Fruit fly (Drosophila melanogaster) whole organism, embryonic: ENCODE measurements around the gene Rbcn-3B.

ENCODE experiments used
- Asciz ChIP-seq: fragments of 200-800 bp; sonication (Bioruptor generic); optimal IDR thresholded peaks from 2 replicates; lab custom pipeline; 2017; ENCODE audit warnings: missing biosample characterization, mild to moderate bottlenecking, missing genetic modification characterization, missing genetic modification reagents
- Atf-2 ChIP-seq: fragments of 200-800 bp; sonication (Bioruptor generic); optimal IDR thresholded peaks from 2 replicates; lab custom pipeline; 2016; ENCODE audit warnings: missing biosample characterization, missing genetic modification characterization
- Bdp1 ChIP-seq: fragments of 200-800 bp; sonication (Bioruptor generic); optimal IDR thresholded peaks from 3 replicates; lab custom pipeline; 2016; ENCODE audit warnings: missing biosample characterization, missing genetic modification characterization
- Bgb ChIP-seq: fragments of 200-800 bp; sonication (Bioruptor generic); IDR thresholded peaks from 2 replicates; pipeline ENCODE4 v1.3.6; 2022; ENCODE audit warnings: missing biosample characterization, missing genetic modification characterization; ENCODE audit not compliant: partially characterized antibody
- CG1024 ChIP-seq: fragments of 200-800 bp; sonication (Bioruptor generic); IDR thresholded peaks from 2 replicates; pipeline ENCODE4 v1.3.6; 2022; ENCODE audit warnings: missing biosample characterization, missing genetic modification characterization
- CG10654 ChIP-seq: fragments of 200-800 bp; sonication (Bioruptor generic); optimal IDR thresholded peaks from 2 replicates; lab custom pipeline; 2016; ENCODE audit warnings: missing biosample characterization, missing genetic modification characterization
- CG11093 ChIP-seq: fragments of 200-800 bp; sonication (Bioruptor generic); IDR thresholded peaks from 3 replicates; pipeline ENCODE4 v1.3.6; 2022; ENCODE audit warnings: missing biosample characterization, missing genetic modification characterization
- CG11560 ChIP-seq: fragments of 200-800 bp; sonication (Bioruptor generic); IDR thresholded peaks from 3 replicates; pipeline ENCODE4 v1.3.6; 2022; ENCODE audit warnings: missing biosample characterization, missing genetic modification characterization
- CG1233 ChIP-seq: fragments of 200-800 bp; sonication (Bioruptor generic); optimal IDR thresholded peaks from 4 replicates; lab custom pipeline; 2018; ENCODE audit warnings: missing biosample characterization, mild to moderate bottlenecking, missing genetic modification characterization
- CG15269 ChIP-seq: fragments of 200-800 bp; sonication (Bioruptor generic); optimal IDR thresholded peaks from 2 replicates; lab custom pipeline; 2018; ENCODE audit warnings: missing biosample characterization, mild to moderate bottlenecking, missing genetic modification characterization, moderate library complexity
- CG15479 ChIP-seq: fragments of 200-800 bp; sonication (Bioruptor generic); optimal IDR thresholded peaks from 3 replicates; lab custom pipeline; 2019; ENCODE audit warnings: missing biosample characterization, mild to moderate bottlenecking, missing genetic modification characterization, moderate library complexity
- CG1792 ChIP-seq: fragments of 200-800 bp; sonication (Bioruptor generic); optimal IDR thresholded peaks from 2 replicates; lab custom pipeline; 2016; ENCODE audit warnings: missing biosample characterization, missing genetic modification characterization
- CG1832 ChIP-seq: fragments of 200-800 bp; sonication (Bioruptor generic); optimal IDR thresholded peaks from 2 replicates; lab custom pipeline; 2017; ENCODE audit warnings: missing biosample characterization, mild to moderate bottlenecking, missing genetic modification characterization, inconsistent platforms
- CG18619 ChIP-seq: fragments of 200-800 bp; sonication (Bioruptor generic); optimal IDR thresholded peaks from 3 replicates; lab custom pipeline; 2017; ENCODE audit warnings: missing biosample characterization, mild to moderate bottlenecking, missing genetic modification characterization
- CG2889 ChIP-seq: fragments of 200-800 bp; sonication (Bioruptor generic); IDR thresholded peaks from 3 replicates; pipeline ENCODE4 v1.3.6; 2022; ENCODE audit warnings: missing biosample characterization, missing genetic modification characterization
- CG30431 ChIP-seq: fragments of 200-800 bp; sonication (Bioruptor generic); optimal IDR thresholded peaks from 2 replicates; lab custom pipeline; 2017; ENCODE audit warnings: missing biosample characterization, missing genetic modification characterization
- CG4404 ChIP-seq: fragments of 200-800 bp; sonication (Bioruptor generic); IDR thresholded peaks from 2 replicates; pipeline ENCODE4 v1.3.6; 2022; ENCODE audit warnings: missing biosample characterization, missing genetic modification characterization
- CG4424 ChIP-seq: fragments of 200-800 bp; sonication (Bioruptor generic); optimal IDR thresholded peaks from 3 replicates; lab custom pipeline; 2016; ENCODE audit warnings: missing biosample characterization, missing genetic modification characterization
- CG6175 ChIP-seq: fragments of 200-800 bp; sonication (Bioruptor generic); IDR thresholded peaks from 3 replicates; pipeline ENCODE4 v1.3.6; 2022; ENCODE audit warnings: missing biosample characterization, missing genetic modification characterization
- CG6813 ChIP-seq: fragments of 200-800 bp; sonication (Bioruptor generic); optimal IDR thresholded peaks from 2 replicates; lab custom pipeline; 2017; ENCODE audit warnings: missing biosample characterization, missing genetic modification characterization, mild to moderate bottlenecking, moderate library complexity, missing genetic modification reagents
- CG8281 ChIP-seq: fragments of 200-800 bp; sonication (Bioruptor generic); optimal IDR thresholded peaks from 2 replicates; lab custom pipeline; 2018; ENCODE audit warnings: missing biosample characterization, mild to moderate bottlenecking, missing genetic modification characterization, moderate library complexity
- CTCF ChIP-seq: fragments of 200-800 bp; sonication (Bioruptor generic); optimal IDR thresholded peaks from 2 replicates; lab custom pipeline; 2017; ENCODE audit warnings: missing biosample characterization, mild to moderate bottlenecking, missing genetic modification characterization, moderate library complexity
- CoRest ChIP-seq: fragments of 200-800 bp; sonication (Bioruptor generic); optimal IDR thresholded peaks from 3 replicates; lab custom pipeline; 2018; ENCODE audit warnings: missing biosample characterization, mild to moderate bottlenecking, missing genetic modification characterization, moderate library complexity
- HHEX ChIP-seq: fragments of 200-800 bp; sonication (Bioruptor generic); optimal IDR thresholded peaks from 3 replicates; lab custom pipeline; 2017; ENCODE audit warnings: missing biosample characterization, mild to moderate bottlenecking, missing genetic modification characterization, missing genetic modification reagents
- HmgZ ChIP-seq: fragments of 200-800 bp; sonication (Bioruptor generic); optimal IDR thresholded peaks from 2 replicates; lab custom pipeline; 2018; ENCODE audit warnings: missing biosample characterization, mild to moderate bottlenecking, missing genetic modification characterization
- Mrtf ChIP-seq: fragments of 200-800 bp; sonication (Bioruptor generic); IDR thresholded peaks from 3 replicates; pipeline ENCODE4 v1.3.6; 2022; ENCODE audit warnings: missing biosample characterization, missing genetic modification characterization
- Optix ChIP-seq: fragments of 200-800 bp; sonication (Bioruptor generic); IDR thresholded peaks from 3 replicates; pipeline ENCODE4 v1.3.6; 2022; ENCODE audit warnings: missing biosample characterization, missing genetic modification characterization
- PHDP ChIP-seq: fragments of 200-800 bp; sonication (Bioruptor generic); optimal IDR thresholded peaks from 3 replicates; lab custom pipeline; 2018; ENCODE audit warnings: missing biosample characterization, mild to moderate bottlenecking, missing genetic modification characterization, moderate library complexity
- Ptx1 ChIP-seq: fragments of 200-800 bp; sonication (Bioruptor generic); IDR thresholded peaks from 2 replicates; pipeline ENCODE4 v1.3.6; 2022; ENCODE audit warnings: missing biosample characterization, missing genetic modification characterization
- Spps ChIP-seq: fragments of 200-800 bp; sonication (Bioruptor generic); optimal IDR thresholded peaks from 2 replicates; lab custom pipeline; 2018; ENCODE audit warnings: missing biosample characterization, mild to moderate bottlenecking, missing genetic modification characterization
- Trl ChIP-seq, 3 experiments: fragments of >200 bp in 2 of 3; fragments of 200-800 bp in 1 of 3; sonication (Bioruptor generic) in 1 of 3; optimal IDR thresholded peaks; 2 replicates in 1 of 3; 3 replicates in 2 of 3; lab custom pipeline; 2016 to 2017; ENCODE audit warnings: missing biosample characterization in 1 of 3, missing genetic modification characterization in 1 of 3
- Usf ChIP-seq: fragments of 200-800 bp; sonication (Bioruptor generic); optimal IDR thresholded peaks from 2 replicates; lab custom pipeline; 2017; ENCODE audit warnings: missing genotype, missing biosample characterization, missing genetic modification characterization
- amos ChIP-seq: fragments of 200-800 bp; sonication (Bioruptor generic); IDR thresholded peaks from 2 replicates; pipeline ENCODE4 v1.3.6; 2022; ENCODE audit warnings: missing biosample characterization, missing genetic modification characterization; ENCODE audit not compliant: partially characterized antibody
- br ChIP-seq: fragments of >200 bp; optimal IDR thresholded peaks from 2 replicates; lab custom pipeline; 2017
- cad ChIP-seq: fragments of >200 bp; optimal IDR thresholded peaks from 2 replicates; lab custom pipeline; 2017; ENCODE audit warnings: missing biosample characterization, missing genetic modification characterization
- chif ChIP-seq, 2 experiments: fragments of 200-800 bp; sonication (Bioruptor generic); optimal IDR thresholded peaks; 3 replicates each; lab custom pipeline; 2016; ENCODE audit warnings: missing biosample characterization in 2 of 2, missing genetic modification characterization in 2 of 2
- chinmo ChIP-seq: fragments of 200-800 bp; sonication (Bioruptor generic); IDR thresholded peaks from 4 replicates; pipeline ENCODE4 v1.3.6; 2022; ENCODE audit warnings: missing biosample characterization, missing genetic modification characterization; ENCODE audit not compliant: partially characterized antibody
- chn ChIP-seq: fragments of 200-800 bp; sonication (Bioruptor generic); optimal IDR thresholded peaks from 2 replicates; lab custom pipeline; 2016; ENCODE audit warnings: missing biosample characterization, missing genetic modification characterization
- croc ChIP-seq: fragments of 200-800 bp; sonication (Bioruptor generic); conservative IDR thresholded peaks from 3 replicates; pipeline ENCODE4 v1.3.6; 2022; ENCODE audit warnings: missing biosample characterization, missing genetic modification characterization
- dpn ChIP-seq, 2 experiments: fragments of 200-800 bp; sonication (Bioruptor generic); optimal IDR thresholded peaks; 3 replicates each; lab custom pipeline; 2016; ENCODE audit warnings: missing biosample characterization in 2 of 2, missing genetic modification characterization in 2 of 2
- esg ChIP-seq: fragments of 200-800 bp; sonication (Bioruptor generic); conservative IDR thresholded peaks from 2 replicates; pipeline ENCODE4 v1.3.6; 2022; ENCODE audit warnings: missing biosample characterization, missing genetic modification characterization
- fru ChIP-seq: fragments of >200 bp; optimal IDR thresholded peaks from 2 replicates; lab custom pipeline; 2017
- gem ChIP-seq: fragments of 200-800 bp; sonication (Bioruptor generic); optimal IDR thresholded peaks from 2 replicates; lab custom pipeline; 2019; ENCODE audit warnings: missing biosample characterization, mild to moderate bottlenecking, missing genetic modification characterization, moderate library complexity
- her ChIP-seq: fragments of 200-800 bp; sonication (Bioruptor generic); optimal IDR thresholded peaks from 2 replicates; lab custom pipeline; 2016; ENCODE audit warnings: missing biosample characterization, missing genetic modification characterization
- nerfin-1 ChIP-seq: fragments of 200-800 bp; sonication (Bioruptor generic); optimal IDR thresholded peaks from 3 replicates; lab custom pipeline; 2019; ENCODE audit warnings: missing biosample characterization, mild to moderate bottlenecking, missing genetic modification characterization, moderate library complexity
- phol ChIP-seq: fragments of 200-800 bp; sonication (Bioruptor generic); optimal IDR thresholded peaks from 3 replicates; lab custom pipeline; 2018; ENCODE audit warnings: missing biosample characterization, mild to moderate bottlenecking, missing genetic modification characterization, moderate library complexity
- pita ChIP-seq: fragments of 200-800 bp; sonication (Bioruptor generic); optimal IDR thresholded peaks from 2 replicates; lab custom pipeline; 2017; ENCODE audit warnings: missing biosample characterization, mild to moderate bottlenecking, missing genetic modification characterization
- psq ChIP-seq: fragments of 200-800 bp; sonication (Bioruptor generic); optimal IDR thresholded peaks from 2 replicates; lab custom pipeline; 2017; ENCODE audit warnings: missing biosample characterization, missing genetic modification characterization
- ranshi ChIP-seq: fragments of 200-800 bp; sonication (Bioruptor generic); IDR thresholded peaks from 2 replicates; pipeline ENCODE4 v1.3.6; 2022; ENCODE audit warnings: missing biosample characterization, missing genetic modification characterization
- sisA ChIP-seq: fragments of 200-800 bp; sonication (Bioruptor generic); IDR thresholded peaks from 2 replicates; pipeline ENCODE4 v1.3.6; 2022; ENCODE audit warnings: missing biosample characterization, missing genetic modification characterization
- trh ChIP-seq: fragments of 200-800 bp; sonication (Bioruptor generic); optimal IDR thresholded peaks from 2 replicates; lab custom pipeline; 2016; ENCODE audit warnings: missing biosample characterization, missing genetic modification characterization
- zfh2 ChIP-seq: fragments of 200-800 bp; sonication (Bioruptor generic); optimal IDR thresholded peaks from 2 replicates; lab custom pipeline; 2016; ENCODE audit warnings: missing biosample characterization, missing genetic modification characterization

The Rbcn-3B gene

DNA sequence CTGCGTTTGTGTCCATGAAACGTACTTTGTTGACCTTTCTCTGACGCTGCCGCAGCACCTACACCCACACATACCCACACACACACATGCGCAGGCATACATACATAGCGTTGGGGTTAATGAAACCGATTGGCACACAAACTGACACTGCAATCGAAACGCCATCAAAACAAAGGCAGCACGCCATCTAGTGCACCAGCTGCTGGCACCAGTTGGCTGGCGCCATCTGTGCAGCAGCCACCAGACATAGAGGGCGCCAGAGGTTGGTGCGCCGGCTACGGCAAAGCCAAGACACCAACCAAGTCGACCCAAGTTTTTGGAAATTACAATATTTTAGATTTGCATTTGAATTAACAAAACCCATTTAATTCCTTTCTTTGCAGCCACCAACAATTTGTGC is 44.2 kb downstream of the Rbcn-3B start (continued):
- peak; percentile 87 for TF ChIP-seq Mrtf (GFP tag; lab: Robert Waterston, UW)
- TF ChIP-seq esg (GFP tag; lab: Robert Waterston, UW) = peak; percentile 37; the same call in 1 of the 2 replicates
- TF ChIP-seq chif (GFP tag; optimal IDR thresholded peaks at IDR 0.05; lab: Kevin White, UChicago) = peak; percentile 67 to 81
- TF ChIP-seq zfh2 = peak; percentile 53
- peak; percentile 51 for TF ChIP-seq CG4424 (GFP tag; lab: Kevin White, UChicago)
- TF ChIP-seq Bgb (GFP tag; lab: Robert Waterston, UW) = peak; percentile 70
- TF ChIP-seq Spps = no peak
- TF ChIP-seq CG11560 (tag; lab: Robert Waterston, UW) = peak; percentile 84
- TF ChIP-seq chn (GFP tag; lab: Kevin White, UChicago) = peak; percentile 38
- peak; percentile 31 for TF ChIP-seq CG18619 (GFP tag; lab: Kevin White, UChicago)
- peak; percentile 75 for TF ChIP-seq phol
- no peak for TF ChIP-seq cad (GFP tag; lab: Kevin White, UChicago)
- TF ChIP-seq gem (tag; lab: Kevin White, UChicago) = peak; percentile 42
- peak; percentile 60 for TF ChIP-seq CG30431 (GFP tag; lab: Kevin White, UChicago)
- peak; percentile 56 for TF ChIP-seq CG1792 (GFP tag; lab: Kevin White, UChicago)
- no peak for TF ChIP-seq CG6813 (GFP tag; lab: Kevin White, UChicago)
- no peak for TF ChIP-seq CG2889
- no peak for TF ChIP-seq CG1233
- TF ChIP-seq croc (GFP tag; lab: Robert Waterston, UW) = peak; percentile 67; the same call in 2 of the 3 replicates
- no peak for TF ChIP-seq br
- peak; percentile 58 for TF ChIP-seq Atf-2
- TF ChIP-seq CG15269 (tag; lab: Kevin White, UChicago) = no peak
- peak; percentile 46; the same call in 1 of the 3 replicates for TF ChIP-seq Optix
- no peak for TF ChIP-seq PHDP (tag; lab: Kevin White, UChicago)
- TF ChIP-seq CG1832 (GFP tag; lab: Kevin White, UChicago) = no peak
- peak; percentile 66 for TF ChIP-seq her (GFP tag; lab: Kevin White, UChicago)
- peak; percentile 31 for TF ChIP-seq psq (GFP tag; lab: Kevin White, UChicago)
- TF ChIP-seq trh (GFP tag; lab: Kevin White, UChicago) = no peak
- TF ChIP-seq CG15479 (GFP tag; lab: Kevin White, UChicago) = no peak
- peak; percentile 57 for TF ChIP-seq CoRest (tag; lab: Kevin White, UChicago)
- peak; percentile 35; the same call in 1 of the 3 replicates for TF ChIP-seq CG11093
- TF ChIP-seq Bdp1 (GFP tag; lab: Kevin White, UChicago) = peak; percentile 52
- TF ChIP-seq sisA = peak; percentile 94
- peak; percentile 30 for TF ChIP-seq CG10654 (GFP tag; lab: Kevin White, UChicago)
- TF ChIP-seq HmgZ (tag; lab: Kevin White, UChicago) = peak; percentile 57
- TF ChIP-seq CG4404 (GFP tag; lab: Robert Waterston, UW) = peak; percentile 56
- TF ChIP-seq CG1024 = peak; percentile 47; the same call in 1 of the 2 replicates
- no peak for TF ChIP-seq fru (lab: Kevin White, UChicago)
- peak; percentile 88 for TF ChIP-seq Ptx1
- peak; percentile 38 for TF ChIP-seq nerfin-1 (tag; lab: Kevin White, UChicago)
- peak; percentile 44; the same call in 1 of the 3 replicates for TF ChIP-seq CG6175
- no peak for TF ChIP-seq Asciz (GFP tag; lab: Kevin White, UChicago)
- TF ChIP-seq ranshi (GFP tag; lab: Robert Waterston, UW) = peak; percentile 78
- TF ChIP-seq amos (GFP tag; lab: Robert Waterston, UW) = no peak
- TF ChIP-seq dpn (GFP tag; optimal IDR thresholded peaks at IDR 0.05; lab: Kevin White, UChicago) = peak; percentile 83 to 84
- TF ChIP-seq pita (GFP tag; lab: Kevin White, UChicago) = peak; percentile 92
- no peak for TF ChIP-seq Trl (optimal IDR thresholded peaks at IDR 0.05; lab: Kevin White, UChicago)
- peak; percentile 81 for TF ChIP-seq Trl (GFP tag; optimal IDR thresholded peaks at IDR 0.05; lab: Kevin White, UChicago)
- TF ChIP-seq HHEX (GFP tag; lab: Kevin White, UChicago) = peak; percentile 29
- TF ChIP-seq Usf (GFP tag; lab: Kevin White, UChicago) = peak; percentile 38
- TF ChIP-seq CG8281 (tag; lab: Kevin White, UChicago) = no peak
- TF ChIP-seq CTCF = peak; percentile 99
- TF ChIP-seq chinmo (GFP tag; lab: Robert Waterston, UW) = peak; percentile 36; the same call in 1 of the 4 replicates
